Fruit fly (Drosophila melanogaster) whole organism, embryonic: ENCODE measurements around the gene AhcyL1.

ENCODE experiments used
- Atf6 ChIP-seq: fragments of 200-800 bp; sonication (Bioruptor generic); IDR thresholded peaks from 2 replicates; pipeline ENCODE4 v1.3.6; 2022; ENCODE audit warnings: missing biosample characterization, missing genetic modification characterization
- CG11085 ChIP-seq: fragments of 200-800 bp; sonication (Bioruptor generic); IDR thresholded peaks from 2 replicates; pipeline ENCODE4 v1.3.6; 2022; ENCODE audit warnings: missing biosample characterization, missing genetic modification characterization
- CG11504 ChIP-seq: fragments of 200-800 bp; sonication (Bioruptor generic); optimal IDR thresholded peaks from 3 replicates; lab custom pipeline; 2019; ENCODE audit warnings: missing biosample characterization, mild to moderate bottlenecking, missing genetic modification characterization, moderate library complexity
- CG11560 ChIP-seq: fragments of 200-800 bp; sonication (Bioruptor generic); IDR thresholded peaks from 3 replicates; pipeline ENCODE4 v1.3.6; 2022; ENCODE audit warnings: missing biosample characterization, missing genetic modification characterization
- CG13123 ChIP-seq: fragments of 200-800 bp; sonication (Bioruptor generic); optimal IDR thresholded peaks from 2 replicates; lab custom pipeline; 2016; ENCODE audit warnings: missing biosample characterization, missing genetic modification characterization
- CG13624 ChIP-seq: fragments of 200-800 bp; sonication (Bioruptor generic); optimal IDR thresholded peaks from 2 replicates; lab custom pipeline; 2016; ENCODE audit warnings: missing biosample characterization, missing genetic modification characterization
- CG14710 ChIP-seq: fragments of 200-800 bp; sonication (Bioruptor generic); optimal IDR thresholded peaks from 3 replicates; lab custom pipeline; 2019; ENCODE audit warnings: missing biosample characterization, mild to moderate bottlenecking, missing genetic modification characterization, moderate library complexity
- CG1529 ChIP-seq: fragments of 200-800 bp; sonication (Bioruptor generic); optimal IDR thresholded peaks from 3 replicates; lab custom pipeline; 2018; ENCODE audit warnings: missing biosample characterization, missing genetic modification characterization
- CG18476 ChIP-seq: fragments of 200-800 bp; sonication (Bioruptor generic); optimal IDR thresholded peaks from 2 replicates; lab custom pipeline; 2016; ENCODE audit warnings: missing biosample characterization, mild to moderate bottlenecking, missing genetic modification characterization
- CG2116 ChIP-seq: fragments of 200-800 bp; sonication (Bioruptor generic); optimal IDR thresholded peaks from 3 replicates; lab custom pipeline; 2018; ENCODE audit warnings: missing biosample characterization, mild to moderate bottlenecking, missing genetic modification characterization
- CG4328 ChIP-seq: fragments of 200-800 bp; sonication (Bioruptor generic); optimal IDR thresholded peaks from 3 replicates; lab custom pipeline; 2017; ENCODE audit warnings: missing biosample characterization, missing genetic modification reagents, missing genetic modification characterization
- CG4730 ChIP-seq: fragments of 200-800 bp; sonication (Bioruptor generic); IDR thresholded peaks from 2 replicates; pipeline ENCODE4 v1.3.6; 2022; ENCODE audit warnings: missing biosample characterization, missing genetic modification characterization
- CG5953 ChIP-seq: fragments of 200-800 bp; sonication (Bioruptor generic); IDR thresholded peaks from 2 replicates; pipeline ENCODE4 v1.3.6; 2022; ENCODE audit warnings: missing biosample characterization, missing genetic modification characterization
- CG6813 ChIP-seq: fragments of 200-800 bp; sonication (Bioruptor generic); optimal IDR thresholded peaks from 2 replicates; lab custom pipeline; 2017; ENCODE audit warnings: missing biosample characterization, missing genetic modification characterization, mild to moderate bottlenecking, moderate library complexity, missing genetic modification reagents
- CG8089 ChIP-seq: fragments of 200-800 bp; sonication (Bioruptor generic); optimal IDR thresholded peaks from 3 replicates; lab custom pipeline; 2016; ENCODE audit warnings: missing biosample characterization, missing genetic modification characterization
- CG8944 ChIP-seq: fragments of 200-800 bp; sonication (Bioruptor generic); optimal IDR thresholded peaks from 3 replicates; lab custom pipeline; 2016; ENCODE audit warnings: missing biosample characterization, missing genetic modification characterization
- CoRest ChIP-seq: fragments of 200-800 bp; sonication (Bioruptor generic); optimal IDR thresholded peaks from 3 replicates; lab custom pipeline; 2018; ENCODE audit warnings: missing biosample characterization, mild to moderate bottlenecking, missing genetic modification characterization, moderate library complexity
- Fer3 ChIP-seq: fragments of 200-800 bp; sonication (Bioruptor generic); optimal IDR thresholded peaks from 2 replicates; lab custom pipeline; 2018; ENCODE audit warnings: missing biosample characterization, mild to moderate bottlenecking, missing genetic modification characterization, moderate library complexity
- Gsc ChIP-seq: fragments of 200-800 bp; sonication (Bioruptor generic); IDR thresholded peaks from 2 replicates; pipeline ENCODE4 v1.3.6; 2022; ENCODE audit warnings: missing biosample characterization, missing genetic modification characterization
- HHEX ChIP-seq: fragments of 200-800 bp; sonication (Bioruptor generic); optimal IDR thresholded peaks from 3 replicates; lab custom pipeline; 2017; ENCODE audit warnings: missing biosample characterization, mild to moderate bottlenecking, missing genetic modification characterization, missing genetic modification reagents
- HLH4C ChIP-seq: fragments of 200-800 bp; sonication (Bioruptor generic); IDR thresholded peaks from 3 replicates; pipeline ENCODE4 v1.3.6; 2022; ENCODE audit warnings: missing biosample characterization, missing genetic modification characterization; ENCODE audit not compliant: partially characterized antibody
- Kr ChIP-seq: fragments of 200-800 bp; sonication (Bioruptor generic); optimal IDR thresholded peaks from 2 replicates; lab custom pipeline; 2017; ENCODE audit warnings: missing biosample characterization, mild to moderate bottlenecking, missing genetic modification characterization
- Mrtf ChIP-seq: fragments of 200-800 bp; sonication (Bioruptor generic); IDR thresholded peaks from 3 replicates; pipeline ENCODE4 v1.3.6; 2022; ENCODE audit warnings: missing biosample characterization, missing genetic modification characterization
- Pdp1 ChIP-seq, 2 experiments: fragments of 200-800 bp; sonication (Bioruptor generic); optimal IDR thresholded peaks; 3 replicates each; lab custom pipeline; 2016; ENCODE audit warnings: missing biosample characterization in 2 of 2, missing genetic modification characterization in 2 of 2, mild to moderate bottlenecking in 1 of 2, moderate library complexity in 1 of 2
- Sin3A ChIP-seq: fragments of >200 bp; optimal IDR thresholded peaks from 2 replicates; lab custom pipeline; 2018
- Six4 ChIP-seq: fragments of 200-800 bp; sonication (Bioruptor generic); optimal IDR thresholded peaks from 2 replicates; lab custom pipeline; 2016; ENCODE audit warnings: missing biosample characterization, missing genetic modification characterization
- TFAM ChIP-seq: fragments of 200-800 bp; sonication (Bioruptor generic); optimal IDR thresholded peaks from 2 replicates; lab custom pipeline; 2017; ENCODE audit warnings: missing biosample characterization, missing genetic modification characterization, inconsistent platforms
- Tbp ChIP-seq: fragments of >200 bp; optimal IDR thresholded peaks from 2 replicates; lab custom pipeline; 2018; ENCODE audit warnings: missing biosample characterization, missing genetic modification characterization
- Xrp1 ChIP-seq: fragments of 200-800 bp; sonication (Bioruptor generic); IDR thresholded peaks from 2 replicates; pipeline ENCODE4 v1.3.6; 2022; ENCODE audit warnings: missing biosample characterization, missing genetic modification characterization
- amos ChIP-seq: fragments of 200-800 bp; sonication (Bioruptor generic); IDR thresholded peaks from 2 replicates; pipeline ENCODE4 v1.3.6; 2022; ENCODE audit warnings: missing biosample characterization, missing genetic modification characterization; ENCODE audit not compliant: partially characterized antibody
- aop ChIP-seq: fragments of 200-800 bp; sonication (Bioruptor generic); IDR thresholded peaks from 2 replicates; pipeline ENCODE4 v1.3.6; 2022; ENCODE audit warnings: missing biosample characterization, missing genetic modification characterization
- ase ChIP-seq: fragments of 200-800 bp; sonication (Bioruptor generic); IDR thresholded peaks from 3 replicates; pipeline ENCODE4 v1.3.6; 2022; ENCODE audit warnings: missing biosample characterization, missing genetic modification characterization
- bbx ChIP-seq: fragments of 200-800 bp; sonication (Bioruptor generic); IDR thresholded peaks from 2 replicates; pipeline ENCODE4 v1.3.6; 2022; ENCODE audit warnings: missing biosample characterization, missing genetic modification characterization; ENCODE audit not compliant: partially characterized antibody
- chm ChIP-seq: fragments of 200-800 bp; sonication (Bioruptor generic); IDR thresholded peaks from 2 replicates; pipeline ENCODE4 v1.3.6; 2022; ENCODE audit warnings: missing biosample characterization, missing genetic modification characterization
- crc ChIP-seq: fragments of 200-800 bp; sonication (Bioruptor generic); optimal IDR thresholded peaks from 2 replicates; lab custom pipeline; 2016; ENCODE audit warnings: missing biosample characterization, missing genetic modification characterization
- dati ChIP-seq: fragments of 200-800 bp; sonication (Bioruptor generic); IDR thresholded peaks from 2 replicates; pipeline ENCODE4 v1.3.6; 2022; ENCODE audit warnings: missing biosample characterization, missing genetic modification characterization
- fu2 ChIP-seq: fragments of 200-800 bp; sonication (Bioruptor generic); optimal IDR thresholded peaks from 2 replicates; lab custom pipeline; 2016; ENCODE audit warnings: missing biosample characterization, missing genetic modification characterization
- gce ChIP-seq: fragments of 200-800 bp; sonication (Bioruptor generic); IDR thresholded peaks from 3 replicates; pipeline ENCODE4 v1.3.6; 2022; ENCODE audit warnings: missing biosample characterization, missing genetic modification characterization
- grn ChIP-seq: fragments of 200-800 bp; sonication (Bioruptor generic); optimal IDR thresholded peaks from 3 replicates; lab custom pipeline; 2017; ENCODE audit warnings: missing biosample characterization, missing genetic modification characterization
- gro ChIP-seq: fragments of 200-800 bp; sonication (Bioruptor generic); optimal IDR thresholded peaks from 2 replicates; lab custom pipeline; 2016; ENCODE audit warnings: missing biosample characterization, missing genetic modification characterization
- ind ChIP-seq: fragments of 200-800 bp; sonication (Bioruptor generic); optimal IDR thresholded peaks from 3 replicates; lab custom pipeline; 2016; ENCODE audit warnings: missing biosample characterization, missing genetic modification characterization
- jing ChIP-seq: fragments of 200-800 bp; sonication (Bioruptor generic); optimal IDR thresholded peaks from 2 replicates; lab custom pipeline; 2018; ENCODE audit warnings: missing biosample characterization, mild to moderate bottlenecking, missing genetic modification characterization
- klu ChIP-seq: fragments of 200-800 bp; sonication (Bioruptor generic); IDR thresholded peaks from 2 replicates; pipeline ENCODE4 v1.3.6; 2022; ENCODE audit warnings: missing biosample characterization, missing genetic modification characterization
- pho ChIP-seq: fragments of 200-800 bp; sonication (Bioruptor generic); optimal IDR thresholded peaks from 2 replicates; lab custom pipeline; 2016; ENCODE audit warnings: missing biosample characterization, missing genetic modification characterization
- prd ChIP-seq, 3 experiments: fragments of >200 bp in 2 of 3; fragments of 200-800 bp in 1 of 3; sonication (Bioruptor generic) in 1 of 3; optimal IDR thresholded peaks in 2 of 3; IDR thresholded peaks in 1 of 3; 2 replicates in 2 of 3; 3 replicates in 1 of 3; pipeline versions ENCODE4 v1.3.6 to Lab custom; 2017 to 2022; ENCODE audit warnings: missing biosample characterization in 1 of 3, missing genetic modification characterization in 1 of 3
- pros ChIP-seq: fragments of 200-800 bp; sonication (Bioruptor generic); optimal IDR thresholded peaks from 3 replicates; lab custom pipeline; 2019; ENCODE audit warnings: missing biosample characterization, mild to moderate bottlenecking, missing genetic modification characterization, moderate library complexity
- ranshi ChIP-seq: fragments of 200-800 bp; sonication (Bioruptor generic); IDR thresholded peaks from 2 replicates; pipeline ENCODE4 v1.3.6; 2022; ENCODE audit warnings: missing biosample characterization, missing genetic modification characterization
- repo ChIP-seq: fragments of 200-800 bp; sonication (Bioruptor generic); optimal IDR thresholded peaks from 2 replicates; lab custom pipeline; 2016; ENCODE audit warnings: missing biosample characterization, missing genetic modification characterization
- sens-2 ChIP-seq: fragments of 200-800 bp; sonication (Bioruptor generic); IDR thresholded peaks from 2 replicates; pipeline ENCODE4 v1.3.6; 2022; ENCODE audit warnings: missing biosample characterization, missing genetic modification characterization
- tup ChIP-seq: fragments of 200-800 bp; sonication (Bioruptor generic); optimal IDR thresholded peaks from 2 replicates; lab custom pipeline; 2016; ENCODE audit warnings: missing biosample characterization, mild to moderate bottlenecking, missing genetic modification characterization, moderate library complexity
- yki ChIP-seq: fragments of >200 bp; optimal IDR thresholded peaks from 3 replicates; lab custom pipeline; 2018

Gene AhcyL1

DNA sequence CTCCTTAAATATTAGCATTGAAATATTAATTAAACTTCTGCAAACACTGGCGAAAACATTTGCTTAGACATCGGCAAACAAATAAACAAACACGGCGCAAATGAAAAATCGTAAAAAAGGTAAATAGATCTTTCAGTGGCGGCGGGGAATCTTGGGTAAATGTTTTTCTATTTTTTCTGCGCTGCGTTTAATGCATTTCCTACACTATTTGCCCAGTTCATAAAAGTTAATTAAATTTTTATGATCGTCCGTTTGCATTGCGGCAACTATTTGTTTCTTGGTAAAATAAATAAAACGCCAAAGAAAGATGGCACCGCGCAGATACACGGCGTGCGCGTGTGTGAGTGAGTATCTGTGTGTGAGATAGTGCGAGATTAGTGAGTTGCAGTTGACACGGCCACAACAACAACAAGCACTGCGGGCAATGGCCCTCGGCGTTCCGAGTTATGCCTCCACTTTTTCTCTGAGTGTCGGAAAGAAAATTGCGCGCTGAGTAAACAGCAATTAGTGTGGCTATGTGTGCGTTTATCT is 26.4 kb upstream of the AhcyL1 start (continued):
- TF ChIP-seq CG8089 (GFP tag; lab: Kevin White, UChicago): peak; percentile 34
- TF ChIP-seq tup (GFP tag; lab: Kevin White, UChicago): no peak
- TF ChIP-seq ase (GFP tag; lab: Robert Waterston, UW): no peak
- TF ChIP-seq HLH4C (GFP tag; lab: Robert Waterston, UW): no peak
- TF ChIP-seq CG6813 (GFP tag; lab: Kevin White, UChicago): peak; percentile 75
- peak; percentile 20 for TF ChIP-seq CG4328 (GFP tag; lab: Kevin White, UChicago)
- no peak for TF ChIP-seq fu2 (GFP tag; lab: Kevin White, UChicago)
- TF ChIP-seq CG11560: no peak
- peak; percentile 8 for TF ChIP-seq CG18476 (GFP tag; lab: Kevin White, UChicago)
- peak; percentile 51; the same call in 1 of the 2 replicates for TF ChIP-seq chm (GFP tag; lab: Robert Waterston, UW)
- no peak for TF ChIP-seq crc (GFP tag; lab: Kevin White, UChicago)
- peak; percentile 14; the same call in 1 of the 2 replicates for TF ChIP-seq CG5953 (GFP tag; lab: Robert Waterston, UW)
- no peak for TF ChIP-seq klu (GFP tag; lab: Robert Waterston, UW)
- no peak for TF ChIP-seq yki
- no peak for TF ChIP-seq ind (GFP tag; lab: Kevin White, UChicago)
- TF ChIP-seq CG4730: no peak
- TF ChIP-seq aop: no peak
- TF ChIP-seq pho: no peak
- TF ChIP-seq gce (GFP tag; lab: Robert Waterston, UW): 0 out of 3 replicates have a peak, but pooled peaks have one; percentile 35
- TF ChIP-seq jing (GFP tag; lab: Kevin White, UChicago): no peak
- no peak for TF ChIP-seq gro (GFP tag; lab: Kevin White, UChicago)
- TF ChIP-seq CG2116: peak; percentile 20
- TF ChIP-seq amos (GFP tag; lab: Robert Waterston, UW): no peak
- no peak for TF ChIP-seq Mrtf (GFP tag; lab: Robert Waterston, UW)
- peak; percentile 88 for TF ChIP-seq grn (GFP tag; lab: Kevin White, UChicago)
- peak; percentile 47 for TF ChIP-seq repo (GFP tag; lab: Kevin White, UChicago)
- peak; percentile 59 for TF ChIP-seq CG14710 (tag; lab: Kevin White, UChicago)
- TF ChIP-seq CG11085 (GFP tag; lab: Robert Waterston, UW): no peak
- TF ChIP-seq bbx (GFP tag; lab: Robert Waterston, UW): no peak
- peak; percentile 18 for TF ChIP-seq TFAM (GFP tag; lab: Kevin White, UChicago)
- no peak for TF ChIP-seq prd (optimal IDR thresholded peaks at IDR 0.05; lab: Kevin White, UChicago)
- TF ChIP-seq prd (GFP tag; IDR thresholded peaks at IDR 0.05; lab: Robert Waterston, UW): no peak; the same call in 2 of the 3 replicates
- TF ChIP-seq ranshi: no peak
- TF ChIP-seq dati (GFP tag; lab: Robert Waterston, UW): 0 out of 2 replicates have a peak, but pooled peaks have one; percentile 3
- TF ChIP-seq CoRest (tag; lab: Kevin White, UChicago): peak; percentile 18
- peak; percentile 63 for TF ChIP-seq pros (GFP tag; lab: Kevin White, UChicago)
- TF ChIP-seq Sin3A (lab: Kevin White, UChicago): no peak
- TF ChIP-seq Kr: peak; percentile 78
- no peak for TF ChIP-seq Tbp (GFP tag; lab: Kevin White, UChicago)
- no peak for TF ChIP-seq CG13123 (GFP tag; lab: Kevin White, UChicago)
- TF ChIP-seq Xrp1 (GFP tag; lab: Robert Waterston, UW): no peak; the same call in 1 of the 2 replicates
- TF ChIP-seq HHEX: peak; percentile 46
- TF ChIP-seq CG1529: peak; percentile 71
- TF ChIP-seq CG8944 (GFP tag; lab: Kevin White, UChicago): no peak
- TF ChIP-seq Fer3 (tag; lab: Kevin White, UChicago): no peak
- no peak for TF ChIP-seq CG13624 (GFP tag; lab: Kevin White, UChicago)
- TF ChIP-seq CG11504 (tag; lab: Kevin White, UChicago): peak; percentile 59
- TF ChIP-seq Six4 (GFP tag; lab: Kevin White, UChicago): no peak
- TF ChIP-seq sens-2 (GFP tag; lab: Robert Waterston, UW): peak; percentile 30; the same call in 1 of the 2 replicates
- TF ChIP-seq Gsc (GFP tag; lab: Robert Waterston, UW): no peak
- peak in 1 of 2 experiments; percentile 31 for TF ChIP-seq Pdp1 (GFP tag; optimal IDR thresholded peaks at IDR 0.05; lab: Kevin White, UChicago)
- no peak for TF ChIP-seq Atf6 (GFP tag; lab: Robert Waterston, UW)
